Worm (Caenorhabditis elegans) whole organism, midembryonic: ENCODE measurements around the gene nlp-55.

Experiments used
- T22C8.4 ChIP-seq: fragments of 200-800 bp; sonication (Bioruptor generic); IDR thresholded peaks from 2 replicates; pipeline ENCODE4 v1.3.6; 2022; ENCODE audit warnings: missing genetic modification characterization, missing compliant biosample characterization
- flt-1 ChIP-seq: fragments of 200-800 bp; sonication (Bioruptor generic); IDR thresholded peaks from 2 replicates; pipeline ENCODE4 v1.3.6; 2022; ENCODE audit warnings: missing genetic modification characterization, missing compliant biosample characterization
- klf-2 ChIP-seq: fragments of 200-800 bp; sonication (Bioruptor generic); conservative IDR thresholded peaks from 2 replicates; pipeline ENCODE4 v1.3.6; 2022; ENCODE audit warnings: missing genetic modification reagents, missing genetic modification characterization, missing compliant biosample characterization
- med-1 ChIP-seq: sonication (generic microtip); optimal IDR thresholded peaks from 2 replicates; lab custom pipeline; 2017; ENCODE audit warnings: missing genetic modification characterization, mild to moderate bottlenecking, missing compliant biosample characterization, antibody characterized with exemption, missing genetic modification reagents; ENCODE audit not compliant: insufficient read depth
- ztf-23 ChIP-seq: fragments of 200-800 bp; sonication (Bioruptor generic); IDR thresholded peaks from 2 replicates; pipeline ENCODE4 v1.3.6; 2022; ENCODE audit warnings: missing genetic modification reagents, missing genetic modification characterization, missing compliant biosample characterization
- ztf-29 ChIP-seq: fragments of 200-800 bp; sonication (Bioruptor generic); IDR thresholded peaks from 2 replicates; pipeline ENCODE4 v1.3.6; 2022; ENCODE audit warnings: missing genetic modification reagents, missing genetic modification characterization, missing compliant biosample characterization

DNA sequence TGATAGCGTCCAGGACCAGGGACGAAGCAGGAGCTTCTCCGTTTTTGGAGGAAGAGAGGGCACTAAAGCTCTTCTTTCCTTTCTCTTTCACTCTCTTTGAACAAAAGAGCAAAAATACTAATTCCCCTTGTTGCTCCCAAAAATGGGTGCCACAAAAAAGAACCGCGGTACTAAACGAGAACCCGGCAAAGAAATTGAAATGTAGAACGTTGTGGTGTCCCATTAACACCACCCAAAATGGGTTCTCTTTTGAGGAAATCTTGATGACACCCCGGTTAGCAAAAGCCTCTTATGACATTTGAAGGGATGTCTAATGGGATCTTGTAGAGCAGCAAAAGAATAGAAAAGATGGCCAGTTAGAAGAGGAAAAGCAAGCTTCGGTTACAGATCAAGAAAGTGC lies 19.6 kb upstream of the nlp-55 start:
- no peak for TF ChIP-seq flt-1 (GFP tag; lab: Robert Waterston, UW)
- TF ChIP-seq ztf-29 (GFP tag; lab: Robert Waterston, UW), result no peak
- no peak for TF ChIP-seq ztf-23 (GFP tag; lab: Robert Waterston, UW)
- TF ChIP-seq T22C8.4 (GFP tag; lab: Robert Waterston, UW), result no peak
- TF ChIP-seq klf-2 (GFP tag; lab: Robert Waterston, UW), result no peak
- no peak for TF ChIP-seq med-1 (GFP tag; lab: Kevin White, UChicago)
